Fruit fly (Drosophila melanogaster): ENCODE measurements around the gene CG32277.

CG32277 gene

dm6 chr3L:3177872-3178271 lies 27.4 kb downstream of the CG32277 start:
- no peak for TF ChIP-seq net (GFP tag; optimal IDR thresholded peaks at IDR 0.05)
- TF ChIP-seq Blimp-1 (GFP tag; optimal IDR thresholded peaks at IDR 0.05), result no peak
- TF ChIP-seq CG11294 (GFP tag; IDR thresholded peaks at IDR 0.05), result no peak
- no peak for TF ChIP-seq vri (GFP tag; optimal IDR thresholded peaks at IDR 0.05)
- no peak for TF ChIP-seq fd59A (GFP tag; optimal IDR thresholded peaks at IDR 0.05)
- no peak for TF ChIP-seq CG3032 (tag; optimal IDR thresholded peaks at IDR 0.05)
- no peak for TF ChIP-seq CG8119 (GFP tag; IDR thresholded peaks at IDR 0.05)
- TF ChIP-seq CG11902 (GFP tag; optimal IDR thresholded peaks at IDR 0.05), result no peak
- no peak for TF ChIP-seq Sox15 (GFP tag; optimal IDR thresholded peaks at IDR 0.05)
- TF ChIP-seq OdsH (GFP tag; optimal IDR thresholded peaks at IDR 0.05), result no peak
- TF ChIP-seq CG8632 (GFP tag; optimal IDR thresholded peaks at IDR 0.05), result no peak

dm6 chr3L:3172445-3172844 lies 32.8 kb downstream of the CG32277 start, which contains the start of gene CG14963:
TSS of gene CG14963 (minus strand) at chr3L:3172545.
- TF ChIP-seq CG32006 (GFP tag; optimal IDR thresholded peaks at IDR 0.05) (no peak), cyc (GFP tag; optimal IDR thresholded peaks at IDR 0.05) (no peak), salr (GFP tag; optimal IDR thresholded peaks at IDR 0.05) (no peak), Eip78C (GFP tag) (no peak), CG34406 (GFP tag; optimal IDR thresholded peaks at IDR 0.05) (no peak), OdsH (GFP tag; optimal IDR thresholded peaks at IDR 0.05) (no peak), acj6 (GFP tag; optimal IDR thresholded peaks at IDR 0.05) (no peak), Sox14 (GFP tag; optimal IDR thresholded peaks at IDR 0.05) (no peak), Ets21C (GFP tag; optimal IDR thresholded peaks at IDR 0.05) (no peak), CG8119 (GFP tag; IDR thresholded peaks at IDR 0.05) (no peak), achi (GFP tag; optimal IDR thresholded peaks at IDR 0.05) (no peak), fd59A (GFP tag; optimal IDR thresholded peaks at IDR 0.05) (no peak), CG4318 (GFP tag; optimal IDR thresholded peaks at IDR 0.05) (no peak), fkh (GFP tag; optimal IDR thresholded peaks at IDR 0.05) (no peak), pdm3 (GFP tag; optimal IDR thresholded peaks at IDR 0.05) (no peak), net (GFP tag; optimal IDR thresholded peaks at IDR 0.05) (no peak), spab (GFP tag; optimal IDR thresholded peaks at IDR 0.05) (no peak), topi (GFP tag; optimal IDR thresholded peaks at IDR 0.05) (no peak)

dm6 chr3L:3169107-3169506 lies 36.1 kb downstream of the CG32277 start, which contains the start of the genes CG32278 and CG32281:
TSS of gene CG32278 (plus strand) at chr3L:3169286.
TSS of gene CG32281 (plus strand) at chr3L:3169375.
- TF ChIP-seq CG15336 (GFP tag; IDR thresholded peaks at IDR 0.05), result no peak
- no peak for TF ChIP-seq CG6792 (GFP tag; optimal IDR thresholded peaks at IDR 0.05)
- TF ChIP-seq fd59A (GFP tag; optimal IDR thresholded peaks at IDR 0.05), result no peak
- no peak for TF ChIP-seq net (GFP tag; optimal IDR thresholded peaks at IDR 0.05)
- no peak for TF ChIP-seq svp (GFP tag)
- no peak for TF ChIP-seq CG11762 (GFP tag; optimal IDR thresholded peaks at IDR 0.05; ENCODE audit: insufficient read depth)
- TF ChIP-seq CG8119 (GFP tag; IDR thresholded peaks at IDR 0.05), result no peak
- no peak for TF ChIP-seq CG7368 (GFP tag; optimal IDR thresholded peaks at IDR 0.05)
- TF ChIP-seq fkh (GFP tag; optimal IDR thresholded peaks at IDR 0.05), result no peak
- TF ChIP-seq Hr4 (GFP tag; optimal IDR thresholded peaks at IDR 0.05), result no peak
- no peak for TF ChIP-seq Sox14 (GFP tag; optimal IDR thresholded peaks at IDR 0.05)

- peak; percentile 92 for TF ChIP-seq svp (GFP tag)
- no peak for TF ChIP-seq Sox15 (GFP tag; optimal IDR thresholded peaks at IDR 0.05)
- no peak for TF ChIP-seq vri (GFP tag; optimal IDR thresholded peaks at IDR 0.05)
Measured at dm6 chr3L:3166200-3166695, 39.0 kb downstream of the CG32277 start, which contains the start of gene Asciz. TSS of gene Asciz (minus strand) at chr3L:3166250.

dm6 chr3L:3165399-3165798 lies 39.9 kb downstream of the CG32277 start:
- TF ChIP-seq vri (GFP tag; optimal IDR thresholded peaks at IDR 0.05) (peak; percentile 15), dac (GFP tag; optimal IDR thresholded peaks at IDR 0.05) (no peak)
